Worm (Caenorhabditis elegans): ENCODE results near the gene Y75B8A.34.

The Y75B8A.34 gene

ce11 chrIII:12359265-12359664, at the start of gene Y75B8A.34:
Y75B8A.34 (plus strand) TSS chrIII:12359565.
- TF ChIP-seq mep-1 (tag; optimal IDR thresholded peaks at IDR 0.05) = no peak

DNA sequence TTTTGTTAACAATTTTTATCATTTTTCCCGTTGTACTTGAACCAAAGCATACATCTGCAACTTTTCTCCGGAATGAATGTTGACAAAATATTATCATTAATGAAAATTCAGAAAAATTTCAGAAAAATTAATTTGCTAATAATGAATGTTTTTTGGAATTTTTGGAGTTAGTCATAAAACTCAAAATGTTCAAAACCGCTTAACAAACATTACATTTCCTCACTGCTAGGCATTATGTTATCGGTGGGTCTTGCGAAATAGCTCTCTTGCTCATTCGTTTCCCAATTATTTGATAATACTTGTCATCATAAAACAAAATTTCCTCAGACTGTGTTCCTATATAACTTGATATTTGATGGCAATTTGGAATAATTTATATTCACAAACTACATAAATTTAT, 46.5 kb upstream of the Y75B8A.34 start, which contains the start of gene Y75B8A.39:
Y75B8A.39 (plus strand) TSS at position 301 of the 400 bp plus-strand sequence.
- TF ChIP-seq blmp-1 (tag; optimal IDR thresholded peaks at IDR 0.05) (no peak), M03D4.4 (tag; optimal IDR thresholded peaks at IDR 0.05) (no peak), sem-2 (GFP tag; optimal IDR thresholded peaks at IDR 0.05) (no peak), nhr-2 (tag; optimal IDR thresholded peaks at IDR 0.05) (no peak), pha-4 (tag; optimal IDR thresholded peaks at IDR 0.05) (no peak), lsy-2 (tag; optimal IDR thresholded peaks at IDR 0.05) (no peak), ham-2 (GFP tag; optimal IDR thresholded peaks at IDR 0.05) (no peak), nhr-76 (tag; optimal IDR thresholded peaks at IDR 0.05) (no peak), snpc-4 (tag; optimal IDR thresholded peaks at IDR 0.05) (no peak), elt-1 (tag; optimal IDR thresholded peaks at IDR 0.05; ENCODE audit: borderline replicate concordance, insufficient read depth) (no peak), zip-8 (tag; optimal IDR thresholded peaks at IDR 0.05) (no peak), unc-39 (tag; optimal IDR thresholded peaks at IDR 0.05) (no peak), ceh-83 (GFP tag; optimal IDR thresholded peaks at IDR 0.05) (no peak), nhr-237 (tag; optimal IDR thresholded peaks at IDR 0.05) (no peak), flh-1 (GFP tag; optimal IDR thresholded peaks at IDR 0.05) (no peak), ceh-39 (tag; optimal IDR thresholded peaks at IDR 0.05) (no peak), mep-1 (tag; optimal IDR thresholded peaks at IDR 0.05) (no peak)

DNA sequence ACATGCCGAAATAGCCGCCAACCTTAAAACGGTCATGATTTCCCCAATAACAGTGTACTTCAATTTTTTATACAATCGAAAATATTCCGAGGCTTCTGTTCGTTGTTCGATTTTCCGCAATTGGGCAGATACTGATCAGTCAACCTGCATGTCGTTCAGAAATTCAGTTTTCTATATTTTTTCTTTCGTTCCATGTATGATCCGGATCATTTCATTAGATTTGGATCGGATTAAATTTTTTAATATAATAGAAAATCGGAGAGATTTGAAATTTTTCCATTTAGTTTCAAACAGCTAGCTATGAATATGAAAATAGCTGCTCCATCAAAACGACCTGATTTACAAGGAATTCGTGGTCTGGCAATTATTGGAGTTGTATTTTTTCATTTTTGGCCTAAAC, 44.2 kb upstream of the Y75B8A.34 start, which contains the start of gene Y75B8A.37:
Y75B8A.37 (plus strand) TSS at position 301 of the 400 bp plus-strand sequence.
- no peak for TF ChIP-seq nhr-2 (tag; optimal IDR thresholded peaks at IDR 0.05)

DNA sequence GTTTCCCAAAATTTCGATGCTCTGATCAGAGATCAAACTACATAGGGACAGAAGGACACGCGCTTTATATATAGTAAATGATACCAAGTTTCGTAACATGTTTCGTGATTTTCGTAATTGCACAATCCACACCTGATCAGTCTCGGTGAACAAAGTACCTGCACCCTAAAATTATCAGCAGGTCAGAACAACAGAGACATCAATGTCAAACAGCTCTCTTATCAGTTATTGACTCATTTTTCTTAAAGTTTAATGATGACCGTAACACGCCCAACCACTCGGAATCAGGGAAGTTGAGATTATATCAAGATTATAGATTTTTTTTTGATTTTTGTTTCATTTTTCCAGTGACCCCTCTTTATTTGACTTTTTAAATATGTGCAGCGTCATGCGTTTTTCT, 41.9 kb upstream of the Y75B8A.34 start:
- TF ChIP-seq bed-3 (GFP tag; optimal IDR thresholded peaks at IDR 0.05) = no peak
- no peak for TF ChIP-seq nhr-28 (tag; optimal IDR thresholded peaks at IDR 0.05)
- TF ChIP-seq nhr-12 (tag; optimal IDR thresholded peaks at IDR 0.05) = no peak
- TF ChIP-seq lin-13 (tag; optimal IDR thresholded peaks at IDR 0.05) = no peak
- no peak for TF ChIP-seq blmp-1 (tag; optimal IDR thresholded peaks at IDR 0.05)
- no peak for TF ChIP-seq M03D4.4 (tag; optimal IDR thresholded peaks at IDR 0.05)
- no peak for TF ChIP-seq lsy-2 (tag; optimal IDR thresholded peaks at IDR 0.05)
- no peak for TF ChIP-seq cnd-1 (tag; optimal IDR thresholded peaks at IDR 0.05)
- no peak for TF ChIP-seq hlh-1 (tag; optimal IDR thresholded peaks at IDR 0.05)
- no peak for TF ChIP-seq mls-2 (tag; optimal IDR thresholded peaks at IDR 0.05)

ce11 chrIII:12318794-12319193, 40.6 kb upstream of the Y75B8A.34 start, which contains the start of gene Y75B8A.28:
Y75B8A.28 (plus strand) TSS chrIII:12319089.
- TF ChIP-seq ham-2 (GFP tag; optimal IDR thresholded peaks at IDR 0.05) (no peak), nhr-12 (tag; optimal IDR thresholded peaks at IDR 0.05) (no peak), mep-1 (tag; optimal IDR thresholded peaks at IDR 0.05) (no peak), mls-2 (tag; optimal IDR thresholded peaks at IDR 0.05) (no peak), sptf-1 (tag; optimal IDR thresholded peaks at IDR 0.05) (no peak), cnd-1 (tag; optimal IDR thresholded peaks at IDR 0.05) (no peak), ceh-43 (GFP tag; optimal IDR thresholded peaks at IDR 0.05) (no peak)

ce11 chrIII:12325284-12325683, 34.1 kb upstream of the Y75B8A.34 start:
- TF ChIP-seq nhr-28 (tag; optimal IDR thresholded peaks at IDR 0.05) (no peak), drap-1 (GFP tag; optimal IDR thresholded peaks at IDR 0.05) (no peak), nhr-2 (tag; optimal IDR thresholded peaks at IDR 0.05) (no peak), sptf-1 (tag; optimal IDR thresholded peaks at IDR 0.05) (no peak), ztf-11 (tag; optimal IDR thresholded peaks at IDR 0.05) (no peak), nhr-237 (tag; optimal IDR thresholded peaks at IDR 0.05) (no peak), ceh-83 (GFP tag; optimal IDR thresholded peaks at IDR 0.05) (no peak)

- TF ChIP-seq M03D4.4 (tag; optimal IDR thresholded peaks at IDR 0.05) = no peak
- TF ChIP-seq unc-62 (GFP tag; optimal IDR thresholded peaks at IDR 0.05) = no peak
- no peak for TF ChIP-seq flh-1 (GFP tag; optimal IDR thresholded peaks at IDR 0.05)
- no peak for TF ChIP-seq hlh-1 (tag; optimal IDR thresholded peaks at IDR 0.05)
- no peak for TF ChIP-seq lsy-2 (tag; optimal IDR thresholded peaks at IDR 0.05)
- TF ChIP-seq ces-1 (GFP tag; optimal IDR thresholded peaks at IDR 0.05) = no peak
- no peak for TF ChIP-seq ceh-39 (tag; optimal IDR thresholded peaks at IDR 0.05)
These were observed 31.8 kb upstream of the Y75B8A.34 start, which contains the start of the genes zip-12 and Y75B8A.63 for ce11 chrIII:12327528-12327997. zip-12 (plus strand) TSS chrIII:12327914. Y75B8A.63 (plus strand) TSS chrIII:12327947.
